Worm (Caenorhabditis elegans): ENCODE data around the gene T26H5.4.

DNA sequence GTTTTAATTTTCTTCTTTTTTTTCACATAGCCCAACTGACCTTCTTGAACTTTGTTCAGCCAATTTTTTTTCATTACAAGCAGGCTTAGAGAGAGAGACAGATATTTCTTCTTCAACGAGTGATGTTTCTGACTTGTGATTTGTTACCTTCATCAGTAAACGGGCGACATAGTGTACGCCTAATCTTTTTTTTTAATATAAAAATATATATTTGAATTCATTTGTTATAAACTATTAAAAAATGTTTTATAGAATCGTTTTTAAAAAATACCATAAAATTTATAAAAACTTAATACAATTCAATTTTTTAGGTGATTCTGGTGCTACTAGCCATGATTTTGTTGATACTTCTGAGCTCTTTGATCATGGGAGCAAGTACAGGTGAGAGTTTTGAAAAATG lies 30.7 kb downstream of the T26H5.4 start, which contains the start of gene T06E6.10:
- TF ChIP-seq sea-2 (GFP tag; IDR thresholded peaks at IDR 0.05) = no peak
- TF ChIP-seq unc-62 (GFP tag; optimal IDR thresholded peaks at IDR 0.05) = no peak
- no peak for TF ChIP-seq egl-44 (GFP tag; IDR thresholded peaks at IDR 0.05)
- TF ChIP-seq mel-28 (tag; optimal IDR thresholded peaks at IDR 0.05; ENCODE audit: borderline replicate concordance) = no peak
- TF ChIP-seq nhr-90 (tag; optimal IDR thresholded peaks at IDR 0.05) = no peak
- no peak for TF ChIP-seq ama-1 (optimal IDR thresholded peaks at IDR 0.05)
- TF ChIP-seq ama-1 (GFP tag; optimal IDR thresholded peaks at IDR 0.05) = no peak
